Worm (Caenorhabditis elegans) whole organism, mixed stage, embryonic: ENCODE data around the gene Y39F10C.1.

Experiments used
- M03D4.4 ChIP-seq: sonication (generic microtip); optimal IDR thresholded peaks from 2 replicates; lab custom pipeline; 2017; ENCODE audit warnings: mild to moderate bottlenecking, missing genetic modification characterization, missing compliant biosample characterization
- bed-3 ChIP-seq: fragments of 200-800 bp; sonication (Bioruptor generic); optimal IDR thresholded peaks from 3 replicates; lab custom pipeline; 2018; ENCODE audit warnings: mild to moderate bottlenecking, missing genetic modification characterization, moderate library complexity, missing compliant biosample characterization
- blmp-1 ChIP-seq: fragments of 150-350 bp; optimal IDR thresholded peaks from 2 replicates; lab custom pipeline; 2014; ENCODE audit warnings: missing biosample characterization, missing genetic modification characterization
- ceh-39 ChIP-seq: fragments of 150-350 bp; optimal IDR thresholded peaks from 2 replicates; lab custom pipeline; 2014; ENCODE audit warnings: missing biosample characterization, missing genetic modification characterization
- ceh-43 ChIP-seq: fragments of 200-800 bp; sonication (Bioruptor generic); optimal IDR thresholded peaks from 2 replicates; lab custom pipeline; 2018; ENCODE audit warnings: mild to moderate bottlenecking, missing genetic modification characterization, moderate library complexity, missing compliant biosample characterization
- ceh-83 ChIP-seq: fragments of 200-800 bp; sonication (Bioruptor generic); optimal IDR thresholded peaks from 2 replicates; lab custom pipeline; 2018; ENCODE audit warnings: mild to moderate bottlenecking, missing genetic modification characterization, missing compliant biosample characterization
- ces-1 ChIP-seq: fragments of 150-350 bp; optimal IDR thresholded peaks from 2 replicates; lab custom pipeline; 2014; ENCODE audit warnings: missing biosample characterization, missing genetic modification reagents, missing genetic modification characterization
- cnd-1 ChIP-seq: fragments of 200-800 bp; sonication (Bioruptor generic); optimal IDR thresholded peaks from 2 replicates; lab custom pipeline; 2018; ENCODE audit warnings: mild to moderate bottlenecking, missing genetic modification characterization, missing compliant biosample characterization
- drap-1 ChIP-seq: fragments of 200-800 bp; sonication (Bioruptor generic); optimal IDR thresholded peaks from 3 replicates; lab custom pipeline; 2018; ENCODE audit warnings: mild to moderate bottlenecking, missing genetic modification characterization, missing compliant biosample characterization
- elt-3 ChIP-seq: fragments of 150-350 bp; optimal IDR thresholded peaks from 2 replicates; lab custom pipeline; 2014; ENCODE audit warnings: missing biosample characterization, missing genetic modification characterization
- ham-2 ChIP-seq: fragments of 200-800 bp; sonication (Bioruptor generic); optimal IDR thresholded peaks from 2 replicates; lab custom pipeline; 2018; ENCODE audit warnings: mild to moderate bottlenecking, missing genetic modification characterization, missing compliant biosample characterization
- hlh-1 ChIP-seq: fragments of 150-350 bp; optimal IDR thresholded peaks from 2 replicates; lab custom pipeline; 2014; ENCODE audit warnings: missing biosample characterization, missing genetic modification reagents, missing genetic modification characterization
- lin-13 ChIP-seq: fragments of 150-350 bp; optimal IDR thresholded peaks from 2 replicates; lab custom pipeline; 2014; ENCODE audit warnings: missing biosample characterization, missing genetic modification characterization
- lin-32 ChIP-seq: fragments of 200-800 bp; sonication (Bioruptor generic); optimal IDR thresholded peaks from 2 replicates; lab custom pipeline; 2018; ENCODE audit warnings: mild to moderate bottlenecking, missing genetic modification characterization, missing compliant biosample characterization
- lsy-2 ChIP-seq: fragments of 150-350 bp; optimal IDR thresholded peaks from 2 replicates; lab custom pipeline; 2014; ENCODE audit warnings: missing biosample characterization, missing genetic modification characterization
- mab-5 ChIP-seq: fragments of 150-350 bp; optimal IDR thresholded peaks from 2 replicates; lab custom pipeline; 2014; ENCODE audit warnings: missing biosample characterization, missing genetic modification characterization
- nhr-12 ChIP-seq: fragments of 150-350 bp; optimal IDR thresholded peaks from 2 replicates; lab custom pipeline; 2014; ENCODE audit warnings: missing biosample characterization, missing genetic modification characterization
- nhr-2 ChIP-seq: fragments of 150-350 bp; optimal IDR thresholded peaks from 2 replicates; lab custom pipeline; 2014; ENCODE audit warnings: missing biosample characterization, missing genetic modification characterization
- nhr-237 ChIP-seq: fragments of 150-350 bp; optimal IDR thresholded peaks from 2 replicates; lab custom pipeline; 2014; ENCODE audit warnings: missing biosample characterization, missing genetic modification characterization
- nhr-76 ChIP-seq: sonication (generic microtip); optimal IDR thresholded peaks from 2 replicates; lab custom pipeline; 2017; ENCODE audit warnings: missing biosample characterization, missing genetic modification characterization
- pha-4 ChIP-seq: fragments of 150-350 bp; optimal IDR thresholded peaks from 2 replicates; lab custom pipeline; 2018; ENCODE audit warnings: missing biosample characterization, missing genetic modification reagents, missing genetic modification characterization
- sem-2 ChIP-seq: fragments of 200-800 bp; sonication (Bioruptor generic); optimal IDR thresholded peaks from 2 replicates; lab custom pipeline; 2018; ENCODE audit warnings: mild to moderate bottlenecking, missing genetic modification characterization, missing compliant biosample characterization
- sptf-1 ChIP-seq: sonication (generic microtip); optimal IDR thresholded peaks from 2 replicates; lab custom pipeline; 2017; ENCODE audit warnings: mild to moderate bottlenecking, missing genetic modification characterization, moderate library complexity, missing compliant biosample characterization
- tbx-8 ChIP-seq: fragments of 200-800 bp; sonication (Bioruptor generic); optimal IDR thresholded peaks from 2 replicates; lab custom pipeline; 2018; ENCODE audit warnings: mild to moderate bottlenecking, missing genetic modification characterization, moderate library complexity, missing compliant biosample characterization
- unc-120 ChIP-seq: sonication (generic microtip); optimal IDR thresholded peaks from 2 replicates; lab custom pipeline; 2017; ENCODE audit warnings: missing genetic modification characterization, missing compliant biosample characterization; ENCODE audit not compliant: poor library complexity, severe bottlenecking
- unc-62 ChIP-seq: fragments of 150-350 bp; optimal IDR thresholded peaks from 2 replicates; lab custom pipeline; 2014; ENCODE audit warnings: missing biosample characterization, missing genetic modification reagents, missing genetic modification characterization
- zip-8 ChIP-seq: fragments of 150-350 bp; optimal IDR thresholded peaks from 2 replicates; lab custom pipeline; 2014; ENCODE audit warnings: missing biosample characterization, missing genetic modification characterization
- ztf-11 ChIP-seq: fragments of 150-350 bp; optimal IDR thresholded peaks from 2 replicates; lab custom pipeline; 2014; ENCODE audit warnings: missing biosample characterization, missing genetic modification characterization

Gene Y39F10C.1

DNA sequence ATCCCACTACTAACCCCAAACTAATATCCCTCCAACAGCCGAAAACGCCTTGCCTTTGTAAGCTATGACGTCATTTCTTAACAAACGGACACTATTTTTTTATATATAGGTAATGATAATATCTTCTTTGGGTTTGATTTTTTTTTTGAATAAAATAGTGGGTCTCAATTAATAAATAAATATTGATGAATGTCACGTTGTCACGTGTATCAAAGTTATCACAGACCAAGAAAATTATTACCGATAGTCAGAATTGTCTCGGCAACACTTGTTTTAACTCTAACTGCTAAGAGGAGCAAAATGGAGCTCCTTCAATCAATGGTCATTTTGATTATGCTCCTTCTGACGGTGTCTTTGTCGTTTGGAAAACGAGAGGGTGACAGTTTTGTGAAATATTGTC, 41.4 kb upstream of the Y39F10C.1 start, which contains the start of gene T04B8.1:
TSS of gene T04B8.1 (plus strand) at position 301 of the 400 bp plus-strand sequence.
- TF ChIP-seq nhr-2 (tag; lab: Kevin White, UChicago), result no peak
- no peak for TF ChIP-seq M03D4.4
- no peak for TF ChIP-seq ceh-39
- no peak for TF ChIP-seq zip-8 (tag; lab: Kevin White, UChicago)
- TF ChIP-seq elt-3 (tag; lab: Kevin White, UChicago), result no peak
- no peak for TF ChIP-seq sptf-1 (tag; lab: Kevin White, UChicago)
- no peak for TF ChIP-seq hlh-1 (tag; lab: Kevin White, UChicago)
- TF ChIP-seq nhr-76 (tag; lab: Kevin White, UChicago), result no peak
- no peak for TF ChIP-seq mab-5 (tag; lab: Kevin White, UChicago)
- no peak for TF ChIP-seq ham-2 (GFP tag; lab: Kevin White, UChicago)
- no peak for TF ChIP-seq blmp-1 (tag; lab: Kevin White, UChicago)
- TF ChIP-seq pha-4 (tag; lab: Kevin White, UChicago), result no peak
- TF ChIP-seq ztf-11, result no peak
- TF ChIP-seq unc-120 (tag; lab: Kevin White, UChicago), result no peak
- TF ChIP-seq lin-13 (tag; lab: Kevin White, UChicago), result no peak
- no peak for TF ChIP-seq ceh-43 (GFP tag; lab: Kevin White, UChicago)

DNA sequence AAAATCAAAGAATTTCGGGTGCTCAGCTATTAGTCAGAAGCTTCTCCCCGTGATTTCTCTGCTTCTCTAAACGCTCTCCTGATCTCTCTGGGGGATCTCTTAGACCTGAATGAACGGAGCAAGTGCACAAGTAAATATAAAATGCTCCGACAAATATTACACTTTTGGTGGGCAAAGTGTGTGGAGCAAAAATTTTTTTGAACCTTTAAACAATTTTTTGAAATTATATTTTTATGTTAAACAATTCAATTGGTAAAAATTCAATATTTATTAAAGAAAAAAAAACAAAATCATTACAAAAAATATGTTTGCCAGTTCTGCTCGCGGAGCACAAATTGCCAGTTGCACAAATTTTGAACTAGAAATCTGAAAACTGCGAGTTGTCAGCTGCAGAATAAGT, 35.9 kb upstream of the Y39F10C.1 start, which contains the start of gene K07E8.6:
TSS of gene K07E8.6 (minus strand) at position 101 of the 400 bp plus-strand sequence.
- TF ChIP-seq ham-2 (GFP tag; lab: Kevin White, UChicago), result no peak

DNA sequence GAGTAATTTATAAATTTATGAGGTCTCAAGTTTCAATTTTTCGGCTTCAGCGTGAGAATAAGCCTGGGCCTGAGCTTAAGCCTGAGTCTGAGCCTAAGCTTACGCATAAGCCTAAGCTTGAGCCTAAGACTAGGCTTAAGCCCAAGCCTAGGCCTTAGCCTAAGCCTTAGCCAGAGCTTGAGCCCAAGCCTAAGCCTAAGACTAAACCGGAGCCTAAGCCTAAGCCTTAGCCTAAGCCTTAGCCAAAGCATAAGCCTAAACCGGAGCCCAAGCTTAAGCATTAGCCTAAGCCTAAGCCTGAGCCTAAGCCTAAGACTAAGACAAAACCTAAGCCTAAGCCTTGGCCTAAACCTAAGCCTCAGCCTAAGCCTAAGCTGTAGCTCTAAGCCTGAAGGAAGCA, 31.7 kb upstream of the Y39F10C.1 start:
- TF ChIP-seq ham-2 (GFP tag; lab: Kevin White, UChicago), result peak; percentile 9
- TF ChIP-seq bed-3, result no peak

DNA sequence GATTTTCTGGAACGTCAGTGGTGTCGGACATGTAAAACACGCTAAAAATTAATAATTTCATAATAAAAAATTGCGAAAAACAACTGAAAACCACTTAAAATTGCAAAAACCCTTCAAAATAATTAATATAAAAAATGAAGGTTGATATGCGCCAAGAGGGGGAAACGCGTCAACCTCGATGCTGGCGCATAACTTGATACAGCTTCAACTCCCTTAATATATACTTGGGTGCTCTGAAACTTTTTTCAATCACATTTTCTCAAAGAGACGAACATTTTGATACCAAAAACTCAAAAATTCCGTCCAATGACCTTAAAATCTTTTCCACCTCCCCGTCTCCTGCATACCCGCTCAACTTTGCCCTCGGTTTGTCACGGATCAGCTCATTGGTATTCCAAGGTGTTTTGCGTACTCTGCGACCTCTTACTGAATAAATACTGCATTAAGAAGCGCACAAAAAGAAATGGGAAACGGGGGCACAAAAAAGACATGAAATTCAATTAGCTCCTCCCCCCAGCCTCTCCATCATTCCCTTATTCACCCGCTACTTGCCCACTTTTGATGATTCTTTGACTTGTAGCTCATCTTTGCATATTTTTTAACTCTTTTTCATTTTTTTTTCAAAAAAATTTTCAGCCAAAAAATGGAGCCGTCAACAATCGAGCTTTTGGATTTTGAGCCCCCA, 24.9 kb upstream of the Y39F10C.1 start, which contains the start of the genes K07E8.7 and frpr-14:
TSS of gene K07E8.7 (minus strand) at position 47 of the 685 bp plus-strand sequence.
TSS of gene frpr-14 (plus strand) at position 635 of the 685 bp plus-strand sequence.
- TF ChIP-seq elt-3 (tag; lab: Kevin White, UChicago), result no peak
- peak; percentile 33 for TF ChIP-seq ces-1 (GFP tag; lab: Kevin White, UChicago)
- TF ChIP-seq lsy-2, result peak; percentile 28

DNA sequence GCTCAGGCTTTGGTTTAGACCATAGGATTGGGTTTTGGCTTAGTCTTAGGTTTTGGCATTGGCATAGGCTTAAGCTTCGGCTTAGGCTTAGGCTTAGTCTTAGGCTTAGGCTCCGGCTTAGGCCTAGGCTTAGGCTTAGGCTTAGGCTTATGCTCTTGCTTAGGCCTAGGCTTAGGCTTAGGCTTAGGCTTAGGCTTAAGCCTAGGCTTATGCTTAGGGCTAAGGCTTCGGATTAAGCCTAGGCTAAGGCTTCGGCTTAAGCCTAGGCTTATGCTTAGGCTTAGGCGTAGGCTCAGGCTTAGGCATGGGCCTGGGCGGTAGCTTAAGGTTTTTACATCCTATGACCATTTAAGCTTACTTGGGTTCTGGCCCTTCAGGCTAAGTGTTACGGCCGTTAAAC, 24.1 kb upstream of the Y39F10C.1 start:
- TF ChIP-seq ham-2 (GFP tag; lab: Kevin White, UChicago), result peak; percentile 35
- no peak for TF ChIP-seq sem-2 (GFP tag; lab: Kevin White, UChicago)
- TF ChIP-seq drap-1 (GFP tag; lab: Kevin White, UChicago), result no peak
- no peak for TF ChIP-seq cnd-1 (tag; lab: Kevin White, UChicago)

DNA sequence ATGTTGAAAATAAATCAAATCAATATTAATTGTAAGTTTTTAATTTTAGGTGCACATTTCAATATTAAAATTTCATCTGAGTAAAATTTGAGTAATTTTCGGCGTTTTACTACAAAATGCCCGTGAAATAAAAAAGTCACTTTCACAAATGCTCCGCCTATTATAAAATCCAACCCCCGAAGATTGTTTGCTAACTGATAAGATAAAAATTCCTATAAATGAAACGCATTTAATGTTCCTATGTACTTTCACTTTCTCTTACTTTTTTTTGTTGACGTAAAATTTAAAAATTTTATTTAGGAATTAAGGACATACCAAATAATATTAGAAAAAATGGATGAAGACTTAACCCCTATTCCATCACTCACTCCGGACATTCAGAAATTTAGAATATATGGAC, 17.0 kb upstream of the Y39F10C.1 start, which contains the start of gene sdz-24:
TSS of gene sdz-24 (plus strand) at position 301 of the 400 bp plus-strand sequence.
- TF ChIP-seq M03D4.4 (no peak), hlh-1 (tag; lab: Kevin White, UChicago) (no peak), tbx-8 (no peak), elt-3 (tag; lab: Kevin White, UChicago) (no peak), nhr-237 (tag; lab: Kevin White, UChicago) (no peak), zip-8 (tag; lab: Kevin White, UChicago) (no peak), ceh-83 (GFP tag; lab: Kevin White, UChicago) (no peak), lin-13 (tag; lab: Kevin White, UChicago) (no peak), ces-1 (GFP tag; lab: Kevin White, UChicago) (no peak), unc-62 (GFP tag; lab: Kevin White, UChicago) (no peak), blmp-1 (tag; lab: Kevin White, UChicago) (no peak), nhr-12 (no peak), lin-32 (no peak)
